Worm (Caenorhabditis elegans) whole organism, mixed stage, embryonic: ENCODE results near the gene tag-273.

Experiments
- elt-1 ChIP-seq: sonication (generic microtip); optimal IDR thresholded peaks from 2 replicates; lab custom pipeline; 2017; ENCODE audit warnings: missing genetic modification characterization, mild to moderate bottlenecking, missing compliant biosample characterization, antibody characterized with exemption, moderate library complexity, borderline replicate concordance; ENCODE audit not compliant: insufficient read depth
- elt-3 ChIP-seq: fragments of 150-350 bp; optimal IDR thresholded peaks from 2 replicates; lab custom pipeline; 2014; ENCODE audit warnings: missing biosample characterization, missing genetic modification characterization
- lin-13 ChIP-seq: fragments of 150-350 bp; optimal IDR thresholded peaks from 2 replicates; lab custom pipeline; 2014; ENCODE audit warnings: missing biosample characterization, missing genetic modification characterization
- nhr-12 ChIP-seq: fragments of 150-350 bp; optimal IDR thresholded peaks from 2 replicates; lab custom pipeline; 2014; ENCODE audit warnings: missing biosample characterization, missing genetic modification characterization
- nhr-28 ChIP-seq: fragments of 150-350 bp; optimal IDR thresholded peaks from 2 replicates; lab custom pipeline; 2014; ENCODE audit warnings: missing biosample characterization, missing genetic modification characterization
- nhr-76 ChIP-seq: sonication (generic microtip); optimal IDR thresholded peaks from 2 replicates; lab custom pipeline; 2017; ENCODE audit warnings: missing biosample characterization, missing genetic modification characterization
- sem-2 ChIP-seq: fragments of 200-800 bp; sonication (Bioruptor generic); optimal IDR thresholded peaks from 2 replicates; lab custom pipeline; 2018; ENCODE audit warnings: mild to moderate bottlenecking, missing genetic modification characterization, missing compliant biosample characterization
- unc-39 ChIP-seq: fragments of 150-350 bp; optimal IDR thresholded peaks from 2 replicates; lab custom pipeline; 2014; ENCODE audit warnings: missing biosample characterization, missing genetic modification characterization

ce11 chrIV:14469013-14469412 is 36.0 kb downstream of the tag-273 start:
- TF ChIP-seq unc-39 (tag; lab: Kevin White, UChicago) (no peak), nhr-76 (tag; lab: Kevin White, UChicago) (no peak), nhr-12 (tag; lab: Kevin White, UChicago) (no peak), elt-1 (no peak), sem-2 (no peak), elt-3 (tag; lab: Kevin White, UChicago) (no peak), lin-13 (no peak), nhr-28 (tag; lab: Kevin White, UChicago) (no peak)
